Fruit fly (Drosophila melanogaster): ENCODE measurements around the gene CG43386.

Gene CG43386

DNA sequence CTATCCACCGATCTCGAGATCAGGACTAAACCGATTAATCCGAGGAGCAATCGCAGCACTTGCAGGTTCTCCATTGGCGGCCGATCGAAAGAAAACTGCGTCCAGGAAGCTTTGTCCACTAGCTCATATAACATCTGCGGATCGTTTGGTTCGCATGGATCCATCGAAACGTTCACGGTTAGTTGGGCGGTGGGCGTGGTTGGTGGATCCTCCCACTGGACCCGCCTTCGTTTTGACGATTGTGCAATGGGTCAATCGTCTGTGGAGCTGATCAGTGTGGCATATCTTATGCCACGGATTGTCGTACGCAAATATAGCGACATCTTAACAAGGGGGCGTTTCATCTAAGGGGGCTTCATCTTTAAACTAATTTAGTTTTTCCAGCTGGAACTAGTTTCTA lies 3.3 kb upstream of the CG43386 start, which contains the start of gene CG15252:
Gene CG15252, minus strand, starts transcription at position 101 of the 400 bp plus-strand sequence.
- no peak for TF ChIP-seq trem (tag; optimal IDR thresholded peaks at IDR 0.05)
- no peak for TF ChIP-seq CG6175 (GFP tag; IDR thresholded peaks at IDR 0.05)
- no peak for TF ChIP-seq ap (GFP tag; IDR thresholded peaks at IDR 0.05)
- no peak for TF ChIP-seq Xrp1 (GFP tag; IDR thresholded peaks at IDR 0.05)
- TF ChIP-seq fd102C (GFP tag; optimal IDR thresholded peaks at IDR 0.05), result no peak
- TF ChIP-seq CG34224 (GFP tag; IDR thresholded peaks at IDR 0.05; ENCODE audit: partially characterized antibody), result no peak
- no peak for TF ChIP-seq CG31441 (GFP tag; IDR thresholded peaks at IDR 0.05)
- TF ChIP-seq nau (GFP tag; optimal IDR thresholded peaks at IDR 0.05), result no peak
- no peak for TF ChIP-seq CTCF (GFP tag; optimal IDR thresholded peaks at IDR 0.05)

DNA sequence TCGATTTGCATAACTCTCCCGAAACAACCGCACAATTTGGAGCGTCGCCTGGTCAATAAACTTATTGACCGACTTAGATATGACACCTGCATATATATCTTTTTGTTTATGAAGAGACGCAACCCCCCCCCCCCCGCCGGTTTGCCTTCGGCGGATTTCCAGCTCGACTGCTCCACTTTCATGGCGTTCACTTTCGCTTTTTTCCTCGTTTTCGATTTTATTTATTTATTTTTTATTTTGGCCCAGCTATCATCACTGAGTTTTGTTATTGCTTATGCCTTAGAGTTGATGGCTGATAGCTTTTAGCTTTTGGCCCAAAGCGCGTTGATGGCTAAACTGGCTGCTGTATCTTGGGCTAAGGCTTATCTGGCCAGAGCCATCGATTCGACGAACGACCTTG lies 1.2 kb downstream of the CG43386 start:
- TF ChIP-seq abd-A (tag; optimal IDR thresholded peaks at IDR 0.05) (peak; percentile 70), Blimp-1 (GFP tag; optimal IDR thresholded peaks at IDR 0.05) (peak; percentile 95), eve (GFP tag; optimal IDR thresholded peaks at IDR 0.05) (no peak), kni (GFP tag; optimal IDR thresholded peaks at IDR 0.05) (peak; percentile 28), repo (GFP tag; optimal IDR thresholded peaks at IDR 0.05) (no peak), CG17385 (GFP tag; optimal IDR thresholded peaks at IDR 0.05) (no peak), CG13775 (GFP tag; optimal IDR thresholded peaks at IDR 0.05) (no peak), CG10979 (tag; optimal IDR thresholded peaks at IDR 0.05) (no peak), Adf1 (GFP tag; IDR thresholded peaks at IDR 0.05) (no peak), CG10462 (GFP tag; optimal IDR thresholded peaks at IDR 0.05) (no peak), CG14441 (GFP tag; IDR thresholded peaks at IDR 0.05) (0 out of 2 replicates have a peak, but pooled peaks have one; percentile 7), crol (GFP tag; IDR thresholded peaks at IDR 0.05) (0 out of 2 replicates have a peak, but pooled peaks have one; percentile 21), Lim3 (GFP tag; IDR thresholded peaks at IDR 0.05) (no peak), Poxn (GFP tag; IDR thresholded peaks at IDR 0.05) (no peak), Hr39 (optimal IDR thresholded peaks at IDR 0.05) (peak; percentile 18), oc (tag; optimal IDR thresholded peaks at IDR 0.05) (peak; percentile 43), vvl (GFP tag; IDR thresholded peaks at IDR 0.05) (peak; percentile 34; the same call in 1 of the 2 replicates), chinmo (GFP tag; IDR thresholded peaks at IDR 0.05; ENCODE audit: partially characterized antibody) (0 out of 4 replicates have a peak, but pooled peaks have one; percentile 51), grn (GFP tag; optimal IDR thresholded peaks at IDR 0.05) (peak; percentile 36)

dm6 chrX:9964778-9965291 lies 12.4 kb downstream of the CG43386 start, which contains the start of the genes CG1791 and CG1889:
Gene CG1791 (minus strand): TSS chrX:9964878.
Gene CG1889 (plus strand): TSS chrX:9965241.
- TF ChIP-seq HLH3B (GFP tag; IDR thresholded peaks at IDR 0.05) (no peak), ham (GFP tag; IDR thresholded peaks at IDR 0.05) (no peak), Myb (GFP tag; optimal IDR thresholded peaks at IDR 0.05) (no peak), ci (GFP tag; IDR thresholded peaks at IDR 0.05) (no peak), CG15601 (tag; optimal IDR thresholded peaks at IDR 0.05) (no peak), MESR4 (GFP tag; optimal IDR thresholded peaks at IDR 0.05) (no peak), kni (GFP tag; optimal IDR thresholded peaks at IDR 0.05) (no peak), CG15696 (tag; optimal IDR thresholded peaks at IDR 0.05) (no peak), Ets97D (GFP tag; optimal IDR thresholded peaks at IDR 0.05) (no peak), CG11093 (GFP tag; IDR thresholded peaks at IDR 0.05) (no peak), CG4282 (GFP tag; optimal IDR thresholded peaks at IDR 0.05) (no peak), yki (optimal IDR thresholded peaks at IDR 0.05) (no peak), maf-S (GFP tag; optimal IDR thresholded peaks at IDR 0.05) (no peak), Awh (GFP tag; IDR thresholded peaks at IDR 0.05) (no peak), CG8924 (tag; optimal IDR thresholded peaks at IDR 0.05) (no peak), CG7745 (tag; optimal IDR thresholded peaks at IDR 0.05) (no peak), CG3163 (GFP tag; optimal IDR thresholded peaks at IDR 0.05) (no peak), bowl (GFP tag; IDR thresholded peaks at IDR 0.05) (no peak)
